Fruit fly (Drosophila melanogaster) whole organism, pupa: Measurements from ENCODE around the gene Taf10.
A peak's percentile ranks its signal among the peaks of the same experiment; 100 is the strongest.

Experiments
- CG10348 ChIP-seq: fragments of 200-800 bp; sonication (Bioruptor generic); IDR thresholded peaks from 2 replicates; pipeline ENCODE4 v1.3.6; 2022; ENCODE audit warnings: missing biosample characterization, missing genetic modification characterization
- CG12605 ChIP-seq: fragments of 200-800 bp; sonication (Bioruptor generic); IDR thresholded peaks from 2 replicates; pipeline ENCODE4 v1.3.6; 2022; ENCODE audit warnings: missing biosample characterization, missing genetic modification characterization
- CG13204 ChIP-seq: fragments of 200-800 bp; sonication (Bioruptor generic); optimal IDR thresholded peaks from 2 replicates; lab custom pipeline; 2018; ENCODE audit warnings: missing biosample characterization, mild to moderate bottlenecking, missing genetic modification characterization, moderate library complexity
- CG14655 ChIP-seq: fragments of 200-800 bp; sonication (Bioruptor generic); optimal IDR thresholded peaks from 3 replicates; lab custom pipeline; 2017; ENCODE audit warnings: mild to moderate bottlenecking, missing biosample characterization, missing genetic modification reagents, missing genetic modification characterization
- CG15710 ChIP-seq: fragments of 200-800 bp; sonication (Bioruptor generic); optimal IDR thresholded peaks from 2 replicates; lab custom pipeline; 2018; ENCODE audit warnings: missing biosample characterization, mild to moderate bottlenecking, missing genetic modification characterization, moderate library complexity
- CG17806 ChIP-seq: fragments of 200-800 bp; sonication (Bioruptor generic); optimal IDR thresholded peaks from 2 replicates; lab custom pipeline; 2018; ENCODE audit warnings: missing biosample characterization, mild to moderate bottlenecking, missing genetic modification characterization, moderate library complexity
- CG32121 ChIP-seq: fragments of 200-800 bp; sonication (Bioruptor generic); IDR thresholded peaks from 2 replicates; pipeline ENCODE4 v1.3.6; 2022; ENCODE audit warnings: missing biosample characterization, missing genetic modification characterization
- CG34367 ChIP-seq: fragments of 200-800 bp; sonication (Bioruptor generic); optimal IDR thresholded peaks from 2 replicates; lab custom pipeline; 2018; ENCODE audit warnings: missing biosample characterization, mild to moderate bottlenecking, missing genetic modification characterization
- CG4496 ChIP-seq: fragments of 200-800 bp; sonication (Bioruptor generic); IDR thresholded peaks from 3 replicates; pipeline ENCODE4 v1.3.6; 2022; ENCODE audit warnings: missing biosample characterization, missing genetic modification characterization
- CG8159 ChIP-seq: fragments of 200-800 bp; sonication (Bioruptor generic); optimal IDR thresholded peaks from 3 replicates; lab custom pipeline; 2018; ENCODE audit warnings: missing biosample characterization, mild to moderate bottlenecking, missing genetic modification characterization, moderate library complexity
- CG8301 ChIP-seq: fragments of 200-800 bp; sonication (Bioruptor generic); optimal IDR thresholded peaks from 2 replicates; lab custom pipeline; 2018; ENCODE audit warnings: missing biosample characterization, mild to moderate bottlenecking, missing genetic modification characterization
- CG9948 ChIP-seq: fragments of 200-800 bp; sonication (Bioruptor generic); optimal IDR thresholded peaks from 2 replicates; lab custom pipeline; 2018; ENCODE audit warnings: missing biosample characterization, mild to moderate bottlenecking, missing genetic modification characterization, moderate library complexity
- D1 ChIP-seq: fragments of 200-800 bp; sonication (Bioruptor generic); optimal IDR thresholded peaks from 2 replicates; lab custom pipeline; 2018; ENCODE audit warnings: missing biosample characterization, mild to moderate bottlenecking, missing genetic modification characterization, moderate library complexity
- EcR ChIP-seq: fragments of 200-800 bp; sonication (Bioruptor generic); optimal IDR thresholded peaks from 3 replicates; lab custom pipeline; 2019; ENCODE audit warnings: missing biosample characterization, missing genetic modification characterization, mild to moderate bottlenecking, moderate library complexity, missing genetic modification reagents
- Ets98B ChIP-seq: fragments of 200-800 bp; sonication (Bioruptor generic); IDR thresholded peaks from 2 replicates; pipeline ENCODE4 v1.3.6; 2022; ENCODE audit warnings: missing biosample characterization, missing genetic modification characterization
- Pif1A ChIP-seq: fragments of 200-800 bp; sonication (Bioruptor generic); optimal IDR thresholded peaks from 3 replicates; lab custom pipeline; 2016; ENCODE audit warnings: missing biosample characterization, missing genetic modification characterization
- Pif1B ChIP-seq: fragments of 200-800 bp; sonication (Bioruptor generic); optimal IDR thresholded peaks from 3 replicates; lab custom pipeline; 2016; ENCODE audit warnings: missing biosample characterization, missing genetic modification characterization
- Snoo ChIP-seq: fragments of 200-800 bp; sonication (Bioruptor generic); optimal IDR thresholded peaks from 3 replicates; lab custom pipeline; 2017; ENCODE audit warnings: missing biosample characterization, mild to moderate bottlenecking, missing genetic modification characterization, inconsistent platforms
- fd96Ca ChIP-seq: fragments of 200-800 bp; sonication (Bioruptor generic); IDR thresholded peaks from 3 replicates; pipeline ENCODE4 v1.3.6; 2022; ENCODE audit warnings: missing biosample characterization, missing genetic modification characterization
- gl ChIP-seq: fragments of 200-800 bp; sonication (Bioruptor generic); optimal IDR thresholded peaks from 2 replicates; lab custom pipeline; 2018; ENCODE audit warnings: missing biosample characterization, mild to moderate bottlenecking, missing genetic modification characterization
- rn ChIP-seq: fragments of 200-800 bp; sonication (Bioruptor generic); IDR thresholded peaks from 2 replicates; pipeline ENCODE4 v1.3.6; 2022; ENCODE audit warnings: missing biosample characterization, missing genetic modification characterization

Taf10 gene

DNA sequence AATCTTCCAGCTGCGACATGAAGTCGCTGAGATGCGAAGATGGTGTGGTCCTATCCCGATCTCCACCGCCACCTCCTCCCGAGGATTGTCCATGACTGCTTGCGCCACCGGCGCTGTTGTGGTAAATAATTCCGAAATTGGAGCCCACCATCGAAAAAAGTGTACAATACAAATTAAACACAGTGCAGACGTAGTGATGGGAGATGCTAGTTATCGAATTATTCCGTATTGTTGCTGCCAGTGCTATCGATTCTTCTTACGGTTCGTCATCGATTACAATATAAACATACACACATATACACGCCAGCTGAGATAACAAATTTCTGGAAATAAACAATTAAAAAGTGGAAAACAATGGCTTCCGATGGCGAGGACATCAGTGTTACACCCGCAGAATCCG is at the start of gene Taf10, which contains the start of gene Taf10b:
Gene Taf10, plus strand, starts transcription at position 264 of the 400 bp plus-strand sequence.
Gene Taf10b, minus strand, starts transcription at position 219 of the 400 bp plus-strand sequence.
- TF ChIP-seq fd96Ca (GFP tag; lab: Robert Waterston, UW) (peak; percentile 46; the same call in 1 of the 3 replicates), EcR (GFP tag; lab: Kevin White, UChicago) (no peak)

DNA sequence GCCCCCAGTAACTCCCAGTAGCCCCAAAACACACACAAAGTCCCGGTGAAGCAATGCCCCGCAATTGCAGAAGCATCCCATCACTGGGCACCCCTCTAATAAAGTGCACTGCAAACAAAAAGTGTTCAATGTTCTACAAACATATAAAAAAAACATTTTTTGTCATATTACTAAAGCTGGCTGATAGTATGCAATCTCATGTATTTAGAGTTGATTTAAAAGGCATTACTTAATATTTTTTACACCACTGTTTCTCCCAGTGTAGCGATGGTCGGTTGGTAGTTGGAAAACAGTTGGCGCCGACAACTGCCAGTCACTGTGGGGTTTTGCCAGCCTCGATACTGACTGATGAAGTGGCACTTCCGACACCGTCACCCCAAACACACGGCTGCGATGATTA is 47.3 kb upstream of the Taf10 start:
- peak; percentile 8 for TF ChIP-seq CG8159
- TF ChIP-seq CG15710 (tag; lab: Kevin White, UChicago): peak; percentile 21
- peak; percentile 6 for TF ChIP-seq Pif1A
- no peak for TF ChIP-seq Ets98B (GFP tag; lab: Robert Waterston, UW)
- TF ChIP-seq D1 (tag; lab: Kevin White, UChicago): no peak

DNA sequence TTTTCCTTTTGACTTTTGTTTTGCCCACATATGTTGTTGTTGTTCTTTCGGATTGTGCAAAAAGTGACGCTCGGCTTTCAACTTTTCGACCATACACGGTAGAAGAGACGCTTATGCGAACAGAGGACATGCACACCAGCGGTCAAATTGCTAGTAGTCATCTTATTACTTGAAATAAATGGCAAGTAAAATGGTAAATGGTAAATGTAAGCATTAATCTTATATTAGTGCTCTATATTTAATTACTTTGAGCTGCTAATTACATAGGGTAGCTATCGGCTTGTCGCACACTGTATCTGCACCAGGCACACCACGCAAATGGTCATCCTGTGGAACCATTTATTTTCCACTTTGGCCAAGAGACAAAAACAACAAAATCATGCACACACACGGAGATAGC is 46.4 kb upstream of the Taf10 start:
- TF ChIP-seq Ets98B (GFP tag; lab: Robert Waterston, UW) (no peak), rn (GFP tag; lab: Robert Waterston, UW) (no peak), Snoo (tag; lab: Kevin White, UChicago) (no peak), CG17806 (tag; lab: Kevin White, UChicago) (no peak), CG13204 (GFP tag; lab: Kevin White, UChicago) (no peak), CG9948 (no peak), fd96Ca (GFP tag; lab: Robert Waterston, UW) (no peak), Pif1A (no peak), CG8159 (peak; percentile 28), CG4496 (GFP tag; lab: Robert Waterston, UW) (no peak), CG34367 (no peak), CG8301 (tag; lab: Kevin White, UChicago) (no peak), Pif1B (GFP tag; lab: Kevin White, UChicago) (no peak), D1 (tag; lab: Kevin White, UChicago) (no peak), gl (tag; lab: Kevin White, UChicago) (no peak), CG12605 (GFP tag; lab: Robert Waterston, UW) (no peak), CG14655 (GFP tag; lab: Kevin White, UChicago) (peak; percentile 15), EcR (GFP tag; lab: Kevin White, UChicago) (no peak), CG32121 (GFP tag; lab: Robert Waterston, UW) (no peak), CG15710 (tag; lab: Kevin White, UChicago) (peak; percentile 17)

DNA sequence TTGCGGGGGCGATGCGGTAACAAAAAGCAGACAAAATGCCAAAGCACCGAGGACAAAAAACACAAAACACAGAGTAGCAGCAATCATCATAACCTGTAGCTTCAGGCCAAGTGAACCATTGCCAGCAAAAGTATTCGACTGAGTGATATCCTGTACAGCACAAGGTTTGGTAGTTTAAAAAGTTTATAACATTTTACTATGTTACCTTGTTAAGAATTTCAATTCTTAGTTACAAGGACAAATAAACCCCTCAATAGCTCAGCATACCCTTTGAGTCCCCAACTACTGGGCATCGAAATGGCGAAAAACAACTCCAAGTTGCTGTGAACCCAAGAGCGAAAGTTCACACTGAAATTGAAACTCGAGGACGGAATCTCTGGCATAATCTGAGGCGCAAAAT is 44.6 kb upstream of the Taf10 start:
- TF ChIP-seq CG4496 (GFP tag; lab: Robert Waterston, UW) (peak; percentile 28; the same call in 1 of the 3 replicates), Snoo (tag; lab: Kevin White, UChicago) (no peak)

DNA sequence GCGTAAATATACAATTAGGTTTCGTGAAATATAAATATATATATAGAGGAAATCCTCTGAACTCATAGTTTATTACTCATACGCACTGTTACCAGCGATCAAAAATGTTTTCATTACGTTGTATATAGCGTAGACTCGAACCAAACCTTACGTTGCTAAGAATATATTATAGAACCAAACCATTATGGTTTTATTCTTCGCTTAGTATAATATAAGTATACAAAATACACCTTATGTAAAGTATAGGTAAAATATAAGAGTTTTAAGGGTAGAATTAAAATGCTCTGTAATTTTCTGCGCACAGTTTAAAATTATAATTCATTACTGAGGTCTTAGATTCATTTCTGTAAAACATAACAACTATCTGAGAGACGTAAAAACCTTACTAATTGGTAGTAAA is 43.2 kb upstream of the Taf10 start:
- TF ChIP-seq gl (tag; lab: Kevin White, UChicago) (no peak), CG14655 (GFP tag; lab: Kevin White, UChicago) (no peak), fd96Ca (GFP tag; lab: Robert Waterston, UW) (no peak), EcR (GFP tag; lab: Kevin White, UChicago) (no peak), CG15710 (tag; lab: Kevin White, UChicago) (no peak), Ets98B (GFP tag; lab: Robert Waterston, UW) (no peak), CG10348 (GFP tag; lab: Robert Waterston, UW) (no peak), CG34367 (no peak), CG9948 (no peak), Snoo (tag; lab: Kevin White, UChicago) (no peak), CG32121 (GFP tag; lab: Robert Waterston, UW) (no peak), Pif1A (no peak), CG4496 (GFP tag; lab: Robert Waterston, UW) (no peak), CG13204 (GFP tag; lab: Kevin White, UChicago) (no peak), Pif1B (GFP tag; lab: Kevin White, UChicago) (no peak), D1 (tag; lab: Kevin White, UChicago) (no peak), CG8159 (no peak), CG17806 (tag; lab: Kevin White, UChicago) (no peak), CG8301 (tag; lab: Kevin White, UChicago) (no peak)

DNA sequence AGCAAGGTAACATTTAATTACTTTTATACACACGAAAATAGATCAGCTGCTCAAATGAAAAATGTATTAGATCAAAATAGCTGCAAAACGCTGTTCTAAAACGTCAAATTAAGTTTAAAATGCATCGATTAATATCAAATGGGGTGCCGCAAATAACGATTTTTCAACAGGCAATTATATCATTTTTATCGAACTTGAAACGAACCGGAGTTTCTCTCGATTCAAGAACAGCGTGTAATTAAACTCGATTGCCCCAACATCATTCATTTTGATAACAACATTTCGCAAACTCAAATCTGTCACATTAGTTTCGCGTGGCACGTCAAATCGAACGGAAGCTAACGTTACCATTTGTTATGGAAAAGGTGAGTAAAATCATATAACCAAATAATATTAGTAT is 42.3 kb upstream of the Taf10 start, which contains the start of gene CG31689:
Gene CG31689, plus strand, starts transcription at position 301 of the 400 bp plus-strand sequence.
- no peak for TF ChIP-seq rn (GFP tag; lab: Robert Waterston, UW)
- no peak for TF ChIP-seq Ets98B (GFP tag; lab: Robert Waterston, UW)
- TF ChIP-seq CG34367: no peak
- TF ChIP-seq CG10348 (GFP tag; lab: Robert Waterston, UW): no peak
- TF ChIP-seq CG14655 (GFP tag; lab: Kevin White, UChicago): no peak
- no peak for TF ChIP-seq fd96Ca (GFP tag; lab: Robert Waterston, UW)
- no peak for TF ChIP-seq gl (tag; lab: Kevin White, UChicago)
- no peak for TF ChIP-seq Pif1B (GFP tag; lab: Kevin White, UChicago)
- no peak for TF ChIP-seq CG8301 (tag; lab: Kevin White, UChicago)
- no peak for TF ChIP-seq CG32121 (GFP tag; lab: Robert Waterston, UW)

DNA sequence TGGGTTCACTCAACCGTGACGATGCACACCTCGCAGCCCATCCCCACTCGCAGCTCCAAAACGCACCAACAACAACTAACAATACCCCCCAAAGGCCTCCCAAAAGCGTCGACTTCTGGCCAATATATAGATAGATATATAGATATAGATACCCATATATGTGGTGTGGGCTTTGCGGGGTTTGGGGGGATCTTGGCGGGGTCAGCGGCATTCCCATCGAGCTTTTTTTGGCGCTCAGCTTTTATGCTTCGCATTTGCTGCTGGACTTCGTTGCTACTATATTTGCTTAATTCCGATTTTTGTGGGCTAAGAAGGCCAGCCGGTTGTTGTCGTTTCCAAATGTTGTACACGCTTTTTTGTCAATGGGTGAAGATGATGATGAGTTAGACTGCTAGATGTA is 40.3 kb upstream of the Taf10 start:
- TF ChIP-seq CG17806 (tag; lab: Kevin White, UChicago) (no peak), CG34367 (no peak), CG10348 (GFP tag; lab: Robert Waterston, UW) (no peak), fd96Ca (GFP tag; lab: Robert Waterston, UW) (no peak), Snoo (tag; lab: Kevin White, UChicago) (no peak)
- TF ChIP-seq, all 21 proteins: peak for 0
